Worm (Caenorhabditis elegans): Measurements from ENCODE around the gene atg-10.

Gene atg-10

DNA sequence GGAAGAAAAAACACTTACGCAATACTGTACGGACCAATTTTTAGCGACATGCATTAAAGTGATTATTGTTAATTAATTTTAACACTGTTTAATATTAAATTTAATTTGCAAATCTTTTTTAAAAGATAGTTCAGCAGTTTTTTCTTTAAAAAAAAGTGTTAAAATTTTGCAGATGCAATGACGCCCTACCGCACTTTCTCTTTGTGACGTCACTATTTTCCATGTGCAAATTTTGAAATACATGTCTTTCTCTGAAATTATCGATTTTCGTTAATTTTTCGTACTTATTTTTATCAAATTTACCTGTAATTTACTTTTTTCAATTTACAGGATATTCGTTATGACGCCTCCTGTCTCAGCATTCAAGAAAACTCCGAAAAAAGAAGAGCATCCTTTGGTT, 2.6 kb downstream of the atg-10 start, which contains the start of the genes piga-1 and eif-2Bepsilon (continued):
- TF ChIP-seq lin-14 (GFP tag; optimal IDR thresholded peaks at IDR 0.05) (peak; percentile 63), nhr-237 (tag; optimal IDR thresholded peaks at IDR 0.05) (no peak), lir-3 (tag; optimal IDR thresholded peaks at IDR 0.05; ENCODE audit: poor library complexity) (no peak), aly-2 (tag; optimal IDR thresholded peaks at IDR 0.05) (no peak), egl-13 (tag; optimal IDR thresholded peaks at IDR 0.05) (no peak), lin-15B (tag; optimal IDR thresholded peaks at IDR 0.05) (peak; percentile 30), F16B12.6 (tag; optimal IDR thresholded peaks at IDR 0.05) (peak; percentile 32), lsy-2 (tag; optimal IDR thresholded peaks at IDR 0.05) (peak in 1 of 2 experiments; percentile 71), lin-13 (GFP tag; optimal IDR thresholded peaks at IDR 0.05) (no peak)

DNA sequence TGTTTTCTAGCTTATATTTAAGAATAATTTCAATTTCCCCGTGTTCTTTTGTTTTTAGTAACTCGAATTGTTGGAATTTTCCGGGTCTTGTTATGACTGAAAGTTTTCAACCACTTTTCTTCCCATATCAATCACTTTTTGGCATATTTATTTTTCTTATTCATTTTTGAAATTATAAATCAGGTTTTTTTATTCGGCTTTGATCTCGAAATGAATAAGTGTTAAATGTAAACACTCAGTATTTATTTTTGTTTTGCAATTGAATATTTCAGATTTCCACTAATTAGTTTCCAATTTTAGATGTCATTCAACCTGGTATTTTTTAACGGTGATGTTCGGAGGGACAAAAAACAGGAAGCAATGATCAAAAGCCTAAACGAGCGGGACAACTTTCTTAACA, 5.6 kb downstream of the atg-10 start, which contains the start of gene etc-1:
Gene etc-1 (plus strand): TSS at position 301 of the 400 bp plus-strand sequence.
- TF ChIP-seq blmp-1 (tag; optimal IDR thresholded peaks at IDR 0.05) (no peak), nhr-19 (GFP tag; conservative IDR thresholded peaks at IDR 0.05) (no peak), mep-1 (tag; optimal IDR thresholded peaks at IDR 0.05) (no peak), snu-23 (GFP tag; optimal IDR thresholded peaks at IDR 0.05) (no peak), pqm-1 (tag; optimal IDR thresholded peaks at IDR 0.05) (no peak)

DNA sequence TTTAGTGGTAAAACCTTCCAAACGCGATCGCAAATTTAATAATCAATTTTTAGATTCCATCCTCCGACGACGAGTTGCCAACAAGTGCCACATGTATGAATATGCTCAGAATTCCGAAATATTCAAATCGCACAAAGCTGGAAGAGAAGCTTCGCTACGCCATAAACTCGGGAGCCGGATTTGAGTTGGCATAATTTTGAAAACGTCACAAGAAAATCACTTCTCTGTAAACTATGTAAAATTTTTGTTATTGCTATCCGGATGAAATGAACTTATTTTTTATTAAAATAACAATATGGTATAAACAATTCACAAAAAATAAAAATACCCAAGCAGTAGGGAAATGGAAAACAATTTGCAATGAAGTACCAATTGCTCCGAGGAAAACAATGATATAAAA, 9.9 kb downstream of the atg-10 start:
- no peak for TF ChIP-seq pqm-1 (tag; optimal IDR thresholded peaks at IDR 0.05)
- no peak for TF ChIP-seq efl-1 (optimal IDR thresholded peaks at IDR 0.05)
- peak in 1 of 2 experiments; percentile 74 for TF ChIP-seq efl-1 (GFP tag; optimal IDR thresholded peaks at IDR 0.05 in 1 of 2)

DNA sequence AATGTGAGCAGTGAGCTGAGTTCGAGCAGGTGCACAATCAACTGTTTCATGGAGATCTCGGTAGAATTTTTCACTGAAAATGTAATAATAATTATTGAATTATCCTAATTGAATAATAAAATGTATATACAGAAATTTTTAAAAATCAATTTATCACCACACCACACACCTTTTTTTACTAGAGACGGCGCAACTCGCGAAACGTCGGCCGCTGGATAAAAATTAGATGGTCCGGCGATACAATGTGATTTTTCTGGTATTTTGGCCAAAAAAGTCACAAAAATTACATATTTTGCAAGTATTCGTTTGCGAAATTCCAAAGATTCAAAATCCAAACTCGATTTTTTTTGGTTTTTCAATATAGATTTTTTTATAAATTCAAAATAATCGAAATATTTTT, 11.9 kb downstream of the atg-10 start:
- TF ChIP-seq efl-1 (optimal IDR thresholded peaks at IDR 0.05) (no peak), efl-1 (GFP tag; optimal IDR thresholded peaks at IDR 0.05 in 1 of 2) (peak in 1 of 2 experiments; percentile 79), aha-1 (tag; optimal IDR thresholded peaks at IDR 0.05) (no peak)

DNA sequence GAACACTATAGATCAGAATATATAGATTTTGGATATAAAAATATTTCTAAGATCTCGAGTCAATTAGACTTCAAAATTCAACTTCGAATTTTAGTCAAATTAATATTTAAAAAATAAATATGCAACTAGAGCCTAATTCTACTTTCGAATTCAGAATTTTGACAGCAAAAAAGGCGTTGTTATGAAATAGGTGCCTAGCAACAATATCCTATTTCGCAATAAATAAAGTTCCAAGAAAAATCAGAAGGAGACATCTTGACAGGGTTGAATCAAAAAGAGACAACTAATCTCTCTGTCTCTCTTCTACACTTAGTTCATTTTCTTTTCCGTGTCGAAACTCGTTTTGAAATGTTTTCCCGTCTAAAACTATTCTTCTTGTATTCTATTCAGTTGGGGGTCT, 16.4 kb downstream of the atg-10 start:
- no peak for TF ChIP-seq pax-3 (tag; optimal IDR thresholded peaks at IDR 0.05)
- TF ChIP-seq lin-14 (GFP tag; optimal IDR thresholded peaks at IDR 0.05), result peak; percentile 41
- peak in 1 of 2 experiments; percentile 19 for TF ChIP-seq lsy-2 (tag; optimal IDR thresholded peaks at IDR 0.05)
- TF ChIP-seq zip-4 (GFP tag; optimal IDR thresholded peaks at IDR 0.05), result peak; percentile 17
- TF ChIP-seq skn-1 (tag; optimal IDR thresholded peaks at IDR 0.05), result peak; percentile 59
- TF ChIP-seq blmp-1 (tag; optimal IDR thresholded peaks at IDR 0.05), result peak; percentile 34
- no peak for TF ChIP-seq aha-1 (tag; optimal IDR thresholded peaks at IDR 0.05)
- TF ChIP-seq tlp-1 (tag; optimal IDR thresholded peaks at IDR 0.05), result no peak
- no peak for TF ChIP-seq ceh-63 (GFP tag; optimal IDR thresholded peaks at IDR 0.05)
- no peak for TF ChIP-seq lir-3 (tag; optimal IDR thresholded peaks at IDR 0.05; ENCODE audit: poor library complexity)
- no peak for TF ChIP-seq swsn-7 (tag; optimal IDR thresholded peaks at IDR 0.05)
- no peak for TF ChIP-seq nhr-12 (tag; optimal IDR thresholded peaks at IDR 0.05)
- TF ChIP-seq nhr-71 (tag; optimal IDR thresholded peaks at IDR 0.05), result peak; percentile 2

DNA sequence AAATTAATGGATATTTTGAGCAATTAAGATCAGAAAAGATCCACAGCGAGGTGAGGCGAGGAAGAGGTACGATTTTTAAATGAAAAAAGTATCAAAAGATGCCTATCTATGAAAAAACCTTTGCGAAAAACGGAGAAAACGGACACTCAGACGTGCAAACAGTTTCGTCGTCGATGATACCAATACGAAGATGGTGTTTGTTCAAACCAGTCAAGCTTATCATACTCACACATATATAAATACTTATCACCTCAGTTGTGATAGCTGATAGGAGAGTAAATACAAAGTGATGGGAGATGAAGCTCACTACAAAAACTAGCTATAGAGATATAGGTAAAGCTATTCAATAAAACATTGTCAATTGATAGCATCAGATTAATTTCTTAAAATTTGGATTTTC, 20.9 kb downstream of the atg-10 start:
- TF ChIP-seq ztf-4 (tag; optimal IDR thresholded peaks at IDR 0.05) (no peak), tlp-1 (tag; optimal IDR thresholded peaks at IDR 0.05) (peak; percentile 19), lin-14 (GFP tag; optimal IDR thresholded peaks at IDR 0.05) (peak; percentile 6), elt-2 (tag; optimal IDR thresholded peaks at IDR 0.05) (peak; percentile 55), aly-2 (tag; optimal IDR thresholded peaks at IDR 0.05) (no peak)

DNA sequence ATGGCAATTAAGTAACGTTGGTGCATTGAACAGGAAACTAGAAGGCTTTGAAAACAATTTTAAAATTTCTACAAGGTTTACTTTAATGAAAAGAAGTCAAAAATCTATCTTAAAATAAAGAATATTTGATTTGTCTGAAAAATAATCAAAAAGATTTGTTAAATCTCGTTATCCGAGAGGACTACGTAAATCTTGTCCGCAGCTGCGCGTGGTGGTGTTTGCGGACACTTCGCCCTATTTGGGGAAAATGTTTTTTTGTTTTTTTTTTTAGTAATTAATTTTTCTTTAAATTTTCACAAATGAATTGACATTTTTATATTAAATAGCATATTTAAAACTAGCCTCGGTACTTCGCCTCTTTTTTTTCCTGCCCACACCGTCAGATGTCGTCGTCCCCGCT, 25.0 kb downstream of the atg-10 start:
- TF ChIP-seq nhr-20 (tag; optimal IDR thresholded peaks at IDR 0.05), result peak; percentile 56
- peak; percentile 29 for TF ChIP-seq lin-15B (tag; optimal IDR thresholded peaks at IDR 0.05)
- TF ChIP-seq C04F5.9 (tag; optimal IDR thresholded peaks at IDR 0.05), result peak; percentile 4
- TF ChIP-seq nhr-11 (tag; optimal IDR thresholded peaks at IDR 0.05), result no peak
- peak; percentile 76 for TF ChIP-seq mep-1 (tag; optimal IDR thresholded peaks at IDR 0.05)
- TF ChIP-seq unc-130 (tag; optimal IDR thresholded peaks at IDR 0.05), result peak; percentile 63
- TF ChIP-seq dpl-1 (GFP tag; optimal IDR thresholded peaks at IDR 0.05), result peak; percentile 33 to 58 (median 50)
- TF ChIP-seq pqm-1 (tag; optimal IDR thresholded peaks at IDR 0.05), result no peak
- peak; percentile 5 for TF ChIP-seq lin-13 (GFP tag; optimal IDR thresholded peaks at IDR 0.05)
- TF ChIP-seq rnt-1 (tag; optimal IDR thresholded peaks at IDR 0.05), result peak; percentile 74
- peak; percentile 18 for TF ChIP-seq lin-39 (tag; optimal IDR thresholded peaks at IDR 0.05)
- TF ChIP-seq isw-1 (GFP tag; IDR thresholded peaks at IDR 0.05), result peak; percentile 37
- peak; percentile 1 to 52 for TF ChIP-seq lin-35 (GFP tag; optimal IDR thresholded peaks at IDR 0.05)
- peak; percentile 69 to 79 for TF ChIP-seq lsy-2 (tag; optimal IDR thresholded peaks at IDR 0.05)
- no peak for TF ChIP-seq nhr-77 (tag; optimal IDR thresholded peaks at IDR 0.05)
- TF ChIP-seq snpc-4 (tag; optimal IDR thresholded peaks at IDR 0.05), result no peak
- no peak for TF ChIP-seq sup-37 (GFP tag; optimal IDR thresholded peaks at IDR 0.05)
- TF ChIP-seq ceh-8 (GFP tag; optimal IDR thresholded peaks at IDR 0.05), result no peak
- TF ChIP-seq aly-2 (tag; optimal IDR thresholded peaks at IDR 0.05), result no peak

Measured in whole organism, L1 larva.